Worm (Caenorhabditis elegans) whole organism, mixed stage, embryonic: Measurements from ENCODE around the gene chil-17.

ENCODE experiments used
- elt-1 ChIP-seq: sonication (generic microtip); optimal IDR thresholded peaks from 2 replicates; lab custom pipeline; 2017; ENCODE audit warnings: missing genetic modification characterization, mild to moderate bottlenecking, missing compliant biosample characterization, antibody characterized with exemption, moderate library complexity, borderline replicate concordance; ENCODE audit not compliant: insufficient read depth
- elt-3 ChIP-seq: fragments of 150-350 bp; optimal IDR thresholded peaks from 2 replicates; lab custom pipeline; 2014; ENCODE audit warnings: missing biosample characterization, missing genetic modification characterization
- ham-2 ChIP-seq: fragments of 200-800 bp; sonication (Bioruptor generic); optimal IDR thresholded peaks from 2 replicates; lab custom pipeline; 2018; ENCODE audit warnings: mild to moderate bottlenecking, missing genetic modification characterization, missing compliant biosample characterization
- hlh-1 ChIP-seq: fragments of 150-350 bp; optimal IDR thresholded peaks from 2 replicates; lab custom pipeline; 2014; ENCODE audit warnings: missing biosample characterization, missing genetic modification reagents, missing genetic modification characterization
- lsy-2 ChIP-seq: fragments of 150-350 bp; optimal IDR thresholded peaks from 2 replicates; lab custom pipeline; 2014; ENCODE audit warnings: missing biosample characterization, missing genetic modification characterization
- nhr-237 ChIP-seq: fragments of 150-350 bp; optimal IDR thresholded peaks from 2 replicates; lab custom pipeline; 2014; ENCODE audit warnings: missing biosample characterization, missing genetic modification characterization
- nhr-28 ChIP-seq: fragments of 150-350 bp; optimal IDR thresholded peaks from 2 replicates; lab custom pipeline; 2014; ENCODE audit warnings: missing biosample characterization, missing genetic modification characterization
- nhr-76 ChIP-seq: sonication (generic microtip); optimal IDR thresholded peaks from 2 replicates; lab custom pipeline; 2017; ENCODE audit warnings: missing biosample characterization, missing genetic modification characterization
- snpc-4 ChIP-seq: fragments of 150-350 bp; optimal IDR thresholded peaks from 2 replicates; lab custom pipeline; 2014; ENCODE audit warnings: missing biosample characterization, missing genetic modification characterization
- unc-39 ChIP-seq: fragments of 150-350 bp; optimal IDR thresholded peaks from 2 replicates; lab custom pipeline; 2014; ENCODE audit warnings: missing biosample characterization, missing genetic modification characterization
- unc-62 ChIP-seq: fragments of 150-350 bp; optimal IDR thresholded peaks from 2 replicates; lab custom pipeline; 2014; ENCODE audit warnings: missing biosample characterization, missing genetic modification reagents, missing genetic modification characterization
- ztf-11 ChIP-seq: fragments of 150-350 bp; optimal IDR thresholded peaks from 2 replicates; lab custom pipeline; 2014; ENCODE audit warnings: missing biosample characterization, missing genetic modification characterization

ce11 chrII:9487337-9487950, 47.5 kb upstream of the chil-17 start, which contains the start of gene T19H5.4:
- TF ChIP-seq snpc-4 (tag; lab: Kevin White, UChicago) = no peak
- no peak for TF ChIP-seq hlh-1 (tag; lab: Kevin White, UChicago)
- no peak for TF ChIP-seq elt-3 (tag; lab: Kevin White, UChicago)
- TF ChIP-seq nhr-237 (tag; lab: Kevin White, UChicago) = no peak
- TF ChIP-seq unc-62 (GFP tag; lab: Kevin White, UChicago) = no peak
- no peak for TF ChIP-seq ham-2
- no peak for TF ChIP-seq ztf-11 (tag; lab: Kevin White, UChicago)
- TF ChIP-seq lsy-2 (tag; lab: Kevin White, UChicago) = no peak
- TF ChIP-seq unc-39 = no peak
- TF ChIP-seq elt-1 (tag; lab: Kevin White, UChicago) = no peak
- TF ChIP-seq nhr-28 (tag; lab: Kevin White, UChicago) = no peak
- TF ChIP-seq nhr-76 (tag; lab: Kevin White, UChicago) = no peak
